Fruit fly (Drosophila melanogaster) whole organism, embryonic: ENCODE data around the gene Inx5.
A peak's percentile ranks its signal among the peaks of the same experiment; 100 is the strongest.

ENCODE experiments used
- Asciz ChIP-seq: fragments of 200-800 bp; sonication (Bioruptor generic); optimal IDR thresholded peaks from 2 replicates; lab custom pipeline; 2017; ENCODE audit warnings: missing biosample characterization, mild to moderate bottlenecking, missing genetic modification characterization, missing genetic modification reagents
- B-H2 ChIP-seq: fragments of 200-800 bp; sonication (Bioruptor generic); optimal IDR thresholded peaks from 2 replicates; lab custom pipeline; 2018; ENCODE audit warnings: missing biosample characterization, mild to moderate bottlenecking, missing genetic modification characterization
- Bgb ChIP-seq: fragments of 200-800 bp; sonication (Bioruptor generic); IDR thresholded peaks from 2 replicates; pipeline ENCODE4 v1.3.6; 2022; ENCODE audit warnings: missing biosample characterization, missing genetic modification characterization; ENCODE audit not compliant: partially characterized antibody
- Blimp-1 ChIP-seq: fragments of 200-800 bp; sonication (Bioruptor generic); optimal IDR thresholded peaks from 3 replicates; lab custom pipeline; 2018; ENCODE audit warnings: missing biosample characterization, missing genetic modification characterization, mild to moderate bottlenecking, moderate library complexity, missing genetic modification reagents
- CG1024 ChIP-seq: fragments of 200-800 bp; sonication (Bioruptor generic); IDR thresholded peaks from 2 replicates; pipeline ENCODE4 v1.3.6; 2022; ENCODE audit warnings: missing biosample characterization, missing genetic modification characterization
- CG12071 ChIP-seq: fragments of 200-800 bp; sonication (Bioruptor generic); optimal IDR thresholded peaks from 3 replicates; lab custom pipeline; 2018; ENCODE audit warnings: missing biosample characterization, mild to moderate bottlenecking, missing genetic modification characterization
- CG12659 ChIP-seq: fragments of 200-800 bp; sonication (Bioruptor generic); optimal IDR thresholded peaks from 3 replicates; lab custom pipeline; 2017; ENCODE audit warnings: mild to moderate bottlenecking, missing biosample characterization, missing genetic modification reagents, missing genetic modification characterization
- CG1529 ChIP-seq: fragments of 200-800 bp; sonication (Bioruptor generic); optimal IDR thresholded peaks from 3 replicates; lab custom pipeline; 2018; ENCODE audit warnings: missing biosample characterization, missing genetic modification characterization
- CG15696 ChIP-seq: fragments of 200-800 bp; sonication (Bioruptor generic); optimal IDR thresholded peaks from 2 replicates; lab custom pipeline; 2019; ENCODE audit warnings: missing biosample characterization, mild to moderate bottlenecking, missing genetic modification characterization, moderate library complexity
- CG17186 ChIP-seq: fragments of 200-800 bp; sonication (Bioruptor generic); optimal IDR thresholded peaks from 3 replicates; lab custom pipeline; 2017; ENCODE audit warnings: missing biosample characterization, missing genetic modification reagents, missing genetic modification characterization
- CG18011 ChIP-seq: fragments of 200-800 bp; sonication (Bioruptor generic); optimal IDR thresholded peaks from 2 replicates; lab custom pipeline; 2017; ENCODE audit warnings: missing biosample characterization, missing genetic modification characterization, mild to moderate bottlenecking, moderate library complexity, missing genotype
- CG1832 ChIP-seq: fragments of 200-800 bp; sonication (Bioruptor generic); optimal IDR thresholded peaks from 2 replicates; lab custom pipeline; 2017; ENCODE audit warnings: missing biosample characterization, mild to moderate bottlenecking, missing genetic modification characterization, inconsistent platforms
- CG18599 ChIP-seq: fragments of 200-800 bp; sonication (Bioruptor generic); optimal IDR thresholded peaks from 3 replicates; lab custom pipeline; 2017; ENCODE audit warnings: missing biosample characterization, missing genetic modification characterization, mild to moderate bottlenecking, moderate library complexity, missing genetic modification reagents
- CG18619 ChIP-seq: fragments of 200-800 bp; sonication (Bioruptor generic); optimal IDR thresholded peaks from 3 replicates; lab custom pipeline; 2017; ENCODE audit warnings: missing biosample characterization, mild to moderate bottlenecking, missing genetic modification characterization
- CG31388 ChIP-seq: fragments of 200-800 bp; sonication (Bioruptor generic); optimal IDR thresholded peaks from 2 replicates; lab custom pipeline; 2016; ENCODE audit warnings: missing biosample characterization, missing genetic modification characterization
- CG31441 ChIP-seq: fragments of 200-800 bp; sonication (Bioruptor generic); IDR thresholded peaks from 2 replicates; pipeline ENCODE4 v1.3.6; 2022; ENCODE audit warnings: missing biosample characterization, missing genetic modification characterization
- CG33557 ChIP-seq: fragments of 200-800 bp; sonication (Bioruptor generic); optimal IDR thresholded peaks from 2 replicates; lab custom pipeline; 2019; ENCODE audit warnings: missing biosample characterization, mild to moderate bottlenecking, missing genetic modification characterization, moderate library complexity
- CG3726 ChIP-seq: fragments of 200-800 bp; sonication (Bioruptor generic); IDR thresholded peaks from 3 replicates; pipeline ENCODE4, ENCODE4 v1.3.6; 2022; ENCODE audit warnings: missing biosample characterization, missing genetic modification characterization
- CG3995 ChIP-seq: fragments of 200-800 bp; sonication (Bioruptor generic); optimal IDR thresholded peaks from 3 replicates; lab custom pipeline; 2016; ENCODE audit warnings: missing biosample characterization, missing genetic modification characterization
- CG4707 ChIP-seq: fragments of 200-800 bp; sonication (Bioruptor generic); optimal IDR thresholded peaks from 2 replicates; lab custom pipeline; 2018; ENCODE audit warnings: missing biosample characterization, mild to moderate bottlenecking, missing genetic modification characterization, moderate library complexity
- CG4854 ChIP-seq: fragments of 200-800 bp; sonication (Bioruptor generic); optimal IDR thresholded peaks from 2 replicates; lab custom pipeline; 2016; ENCODE audit warnings: missing biosample characterization, missing genetic modification characterization, inconsistent platforms
- CG6765 ChIP-seq: fragments of 200-800 bp; sonication (Bioruptor generic); optimal IDR thresholded peaks from 3 replicates; lab custom pipeline; 2017; ENCODE audit warnings: missing biosample characterization, mild to moderate bottlenecking, missing genetic modification characterization
- CG7271 ChIP-seq: fragments of 200-800 bp; sonication (Bioruptor generic); optimal IDR thresholded peaks from 2 replicates; lab custom pipeline; 2018; ENCODE audit warnings: missing biosample characterization, mild to moderate bottlenecking, missing genetic modification characterization, moderate library complexity
- CG8359 ChIP-seq: fragments of 200-800 bp; sonication (Bioruptor generic); optimal IDR thresholded peaks from 2 replicates; lab custom pipeline; 2017; ENCODE audit warnings: missing biosample characterization, mild to moderate bottlenecking, missing genetic modification characterization, borderline replicate concordance
- Doc3 ChIP-seq: fragments of 200-800 bp; sonication (Bioruptor generic); IDR thresholded peaks from 3 replicates; pipeline ENCODE4 v1.3.6; 2022; ENCODE audit warnings: missing biosample characterization, missing genetic modification characterization; ENCODE audit not compliant: partially characterized antibody
- Gug ChIP-seq: fragments of 200-800 bp; sonication (Bioruptor generic); IDR thresholded peaks from 4 replicates; pipeline ENCODE4 v1.3.6; 2022; ENCODE audit warnings: missing biosample characterization, missing genetic modification characterization
- MESR4 ChIP-seq: fragments of 200-800 bp; sonication (Bioruptor generic); optimal IDR thresholded peaks from 2 replicates; lab custom pipeline; 2018; ENCODE audit warnings: missing biosample characterization, mild to moderate bottlenecking, missing genetic modification characterization, moderate library complexity
- Mes4 ChIP-seq: fragments of 200-800 bp; sonication (Bioruptor generic); optimal IDR thresholded peaks from 2 replicates; lab custom pipeline; 2016; ENCODE audit warnings: missing biosample characterization, missing genetic modification characterization
- PHDP ChIP-seq: fragments of 200-800 bp; sonication (Bioruptor generic); optimal IDR thresholded peaks from 3 replicates; lab custom pipeline; 2018; ENCODE audit warnings: missing biosample characterization, mild to moderate bottlenecking, missing genetic modification characterization, moderate library complexity
- Six4 ChIP-seq: fragments of 200-800 bp; sonication (Bioruptor generic); optimal IDR thresholded peaks from 2 replicates; lab custom pipeline; 2016; ENCODE audit warnings: missing biosample characterization, missing genetic modification characterization
- TFAM ChIP-seq: fragments of 200-800 bp; sonication (Bioruptor generic); optimal IDR thresholded peaks from 2 replicates; lab custom pipeline; 2017; ENCODE audit warnings: missing biosample characterization, missing genetic modification characterization, inconsistent platforms
- Usf ChIP-seq: fragments of 200-800 bp; sonication (Bioruptor generic); optimal IDR thresholded peaks from 2 replicates; lab custom pipeline; 2017; ENCODE audit warnings: missing genotype, missing biosample characterization, missing genetic modification characterization
- Xrp1 ChIP-seq: fragments of 200-800 bp; sonication (Bioruptor generic); IDR thresholded peaks from 2 replicates; pipeline ENCODE4 v1.3.6; 2022; ENCODE audit warnings: missing biosample characterization, missing genetic modification characterization
- YL-1 ChIP-seq: fragments of 200-800 bp; sonication (Bioruptor generic); optimal IDR thresholded peaks from 3 replicates; lab custom pipeline; 2017; ENCODE audit warnings: missing biosample characterization, mild to moderate bottlenecking, missing genetic modification characterization
- ab ChIP-seq: fragments of 200-800 bp; sonication (Bioruptor generic); optimal IDR thresholded peaks from 2 replicates; lab custom pipeline; 2016; ENCODE audit warnings: missing biosample characterization, missing genetic modification characterization
- al ChIP-seq: fragments of 200-800 bp; sonication (Bioruptor generic); IDR thresholded peaks from 2 replicates; pipeline ENCODE4 v1.3.6; 2022; ENCODE audit warnings: missing biosample characterization, missing genetic modification characterization
- bowl ChIP-seq: fragments of 200-800 bp; sonication (Bioruptor generic); IDR thresholded peaks from 2 replicates; pipeline ENCODE4 v1.3.6; 2022; ENCODE audit warnings: missing biosample characterization, missing genetic modification characterization
- en ChIP-seq: fragments of 200-800 bp; sonication (Bioruptor generic); optimal IDR thresholded peaks from 2 replicates; lab custom pipeline; 2016; ENCODE audit warnings: missing biosample characterization, missing genetic modification characterization
- exex ChIP-seq: fragments of 200-800 bp; sonication (Bioruptor generic); optimal IDR thresholded peaks from 4 replicates; lab custom pipeline; 2018; ENCODE audit warnings: missing biosample characterization, mild to moderate bottlenecking, missing genetic modification characterization, moderate library complexity
- eyg ChIP-seq: fragments of 200-800 bp; sonication (Bioruptor generic); optimal IDR thresholded peaks from 3 replicates; lab custom pipeline; 2016; ENCODE audit warnings: missing biosample characterization, missing genetic modification characterization
- fd102C ChIP-seq: fragments of 200-800 bp; sonication (Bioruptor generic); optimal IDR thresholded peaks from 2 replicates; lab custom pipeline; 2018; ENCODE audit warnings: missing biosample characterization, mild to moderate bottlenecking, missing genetic modification characterization, moderate library complexity
- grn ChIP-seq: fragments of 200-800 bp; sonication (Bioruptor generic); optimal IDR thresholded peaks from 3 replicates; lab custom pipeline; 2017; ENCODE audit warnings: missing biosample characterization, missing genetic modification characterization
- mirr ChIP-seq: fragments of 200-800 bp; sonication (Bioruptor generic); optimal IDR thresholded peaks from 3 replicates; lab custom pipeline; 2018; ENCODE audit warnings: missing biosample characterization, mild to moderate bottlenecking, missing genetic modification characterization
- onecut ChIP-seq: fragments of 200-800 bp; sonication (Bioruptor generic); IDR thresholded peaks from 2 replicates; pipeline ENCODE4 v1.3.6; 2022; ENCODE audit warnings: missing biosample characterization, missing genetic modification characterization
- pita ChIP-seq: fragments of 200-800 bp; sonication (Bioruptor generic); optimal IDR thresholded peaks from 2 replicates; lab custom pipeline; 2017; ENCODE audit warnings: missing biosample characterization, mild to moderate bottlenecking, missing genetic modification characterization
- run ChIP-seq: fragments of 200-800 bp; sonication (Bioruptor generic); optimal IDR thresholded peaks from 3 replicates; lab custom pipeline; 2018; ENCODE audit warnings: missing biosample characterization, mild to moderate bottlenecking, missing genetic modification characterization
- sim ChIP-seq: fragments of 200-800 bp; sonication (Bioruptor generic); IDR thresholded peaks from 2 replicates; pipeline ENCODE4 v1.3.6; 2022; ENCODE audit warnings: missing biosample characterization, missing genetic modification characterization
- sima ChIP-seq: fragments of 200-800 bp; sonication (Bioruptor generic); optimal IDR thresholded peaks from 2 replicates; lab custom pipeline; 2016; ENCODE audit warnings: missing biosample characterization, missing genetic modification characterization
- stwl ChIP-seq: fragments of 200-800 bp; sonication (Bioruptor generic); optimal IDR thresholded peaks from 3 replicates; lab custom pipeline; 2018; ENCODE audit warnings: missing biosample characterization, mild to moderate bottlenecking, missing genetic modification characterization, moderate library complexity
- tin ChIP-seq: fragments of 200-800 bp; sonication (Bioruptor generic); optimal IDR thresholded peaks from 3 replicates; lab custom pipeline; 2016; ENCODE audit warnings: missing biosample characterization, missing genetic modification characterization
- zen ChIP-seq: fragments of 200-800 bp; sonication (Bioruptor generic); optimal IDR thresholded peaks from 3 replicates; lab custom pipeline; 2018; ENCODE audit warnings: missing biosample characterization, mild to moderate bottlenecking, missing genetic modification characterization, moderate library complexity
- zfh2 ChIP-seq: fragments of 200-800 bp; sonication (Bioruptor generic); optimal IDR thresholded peaks from 2 replicates; lab custom pipeline; 2016; ENCODE audit warnings: missing biosample characterization, missing genetic modification characterization

The Inx5 gene

dm6 chrX:19220415-19220814, 49.7 kb upstream of the Inx5 start, which contains the start of gene CG7884 (continued):
- TF ChIP-seq Usf = no peak
- TF ChIP-seq CG15696 (tag; lab: Kevin White, UChicago) = no peak
- no peak for TF ChIP-seq CG1024
- TF ChIP-seq onecut = no peak
- TF ChIP-seq pita (GFP tag; lab: Kevin White, UChicago) = no peak
- no peak for TF ChIP-seq Bgb
- no peak for TF ChIP-seq ab (GFP tag; lab: Kevin White, UChicago)
- TF ChIP-seq Xrp1 = 0 out of 2 replicates have a peak, but pooled peaks have one; percentile 23
- no peak for TF ChIP-seq CG31441 (GFP tag; lab: Robert Waterston, UW)
- no peak for TF ChIP-seq CG18599 (GFP tag; lab: Kevin White, UChicago)
- no peak for TF ChIP-seq MESR4
- no peak for TF ChIP-seq en (GFP tag; lab: Kevin White, UChicago)
- TF ChIP-seq sim (GFP tag; lab: Robert Waterston, UW) = no peak
- TF ChIP-seq Doc3 (GFP tag; lab: Robert Waterston, UW) = no peak
- TF ChIP-seq run (tag; lab: Kevin White, UChicago) = no peak
- TF ChIP-seq Mes4 (GFP tag; lab: Kevin White, UChicago) = no peak
- no peak for TF ChIP-seq zfh2 (GFP tag; lab: Kevin White, UChicago)
- no peak for TF ChIP-seq sima (GFP tag; lab: Kevin White, UChicago)
- no peak for TF ChIP-seq CG18619 (GFP tag; lab: Kevin White, UChicago)
- no peak for TF ChIP-seq CG33557 (GFP tag; lab: Kevin White, UChicago)
- TF ChIP-seq Gug (GFP tag; lab: Robert Waterston, UW) = no peak
- TF ChIP-seq CG8359 (GFP tag; lab: Kevin White, UChicago) = no peak
- no peak for TF ChIP-seq CG31388 (GFP tag; lab: Kevin White, UChicago)
- no peak for TF ChIP-seq al
- TF ChIP-seq YL-1 (GFP tag; lab: Kevin White, UChicago) = no peak
- TF ChIP-seq bowl (GFP tag; lab: Robert Waterston, UW) = no peak
- no peak for TF ChIP-seq CG18011
- peak; percentile 14 for TF ChIP-seq Blimp-1 (GFP tag; lab: Kevin White, UChicago)
- TF ChIP-seq stwl (tag; lab: Kevin White, UChicago) = no peak
- TF ChIP-seq CG17186 (GFP tag; lab: Kevin White, UChicago) = no peak
- no peak for TF ChIP-seq CG12659 (GFP tag; lab: Kevin White, UChicago)
- no peak for TF ChIP-seq CG6765 (GFP tag; lab: Kevin White, UChicago)
- TF ChIP-seq eyg (GFP tag; lab: Kevin White, UChicago) = no peak

- peak; percentile 98 for TF ChIP-seq exex (tag; lab: Kevin White, UChicago)
- no peak for TF ChIP-seq CG1832
- no peak for TF ChIP-seq TFAM (GFP tag; lab: Kevin White, UChicago)
- no peak for TF ChIP-seq PHDP
- TF ChIP-seq CG4854 (GFP tag; lab: Kevin White, UChicago) = no peak
- TF ChIP-seq CG7271 = no peak
- no peak for TF ChIP-seq Asciz (GFP tag; lab: Kevin White, UChicago)
- TF ChIP-seq fd102C (GFP tag; lab: Kevin White, UChicago) = no peak
- TF ChIP-seq CG3726 (GFP tag; lab: Robert Waterston, UW) = no peak
- peak; percentile 16 for TF ChIP-seq mirr (GFP tag; lab: Kevin White, UChicago)
- peak; percentile 39 for TF ChIP-seq CG18599 (GFP tag; lab: Kevin White, UChicago)
- no peak for TF ChIP-seq tin (GFP tag; lab: Kevin White, UChicago)
- no peak for TF ChIP-seq CG4707 (GFP tag; lab: Kevin White, UChicago)
- TF ChIP-seq zen = no peak
- TF ChIP-seq en (GFP tag; lab: Kevin White, UChicago) = no peak
- TF ChIP-seq grn (GFP tag; lab: Kevin White, UChicago) = peak; percentile 77
- TF ChIP-seq CG1529 = no peak
- TF ChIP-seq CG3995 (GFP tag; lab: Kevin White, UChicago) = peak; percentile 14
- no peak for TF ChIP-seq Six4 (GFP tag; lab: Kevin White, UChicago)
- no peak for TF ChIP-seq CG12071 (GFP tag; lab: Kevin White, UChicago)
- no peak for TF ChIP-seq B-H2
These were observed 46.0 kb upstream of the Inx5 start for dm6 chrX:19216671-19217070.
